Worm (Caenorhabditis elegans) whole organism, late embryonic: ENCODE measurements around the gene C09F12.3.
A peak's percentile ranks its signal among the peaks of the same experiment; 100 is the strongest.

Experiments used
- K02D7.2 ChIP-seq: sonication (generic microtip); optimal IDR thresholded peaks from 2 replicates; lab custom pipeline; 2017; ENCODE audit warnings: mild to moderate bottlenecking, missing genetic modification characterization, missing compliant biosample characterization
- K09A11.1 ChIP-seq: sonication (generic microtip); optimal IDR thresholded peaks from 2 replicates; lab custom pipeline; 2017; ENCODE audit warnings: antibody characterized with exemption, mild to moderate bottlenecking, missing genetic modification characterization, missing compliant biosample characterization; ENCODE audit not compliant: insufficient read depth
- Y22D7AL.16 ChIP-seq: sonication (generic microtip); optimal IDR thresholded peaks from 2 replicates; lab custom pipeline; 2016; ENCODE audit warnings: missing genetic modification characterization, missing compliant biosample characterization
- ahr-1 ChIP-seq: sonication (generic microtip); optimal IDR thresholded peaks from 2 replicates; lab custom pipeline; 2016; ENCODE audit warnings: missing genetic modification characterization, missing compliant biosample characterization
- ama-1 ChIP-seq: fragments of 150-350 bp; optimal IDR thresholded peaks from 2 replicates; lab custom pipeline; 2014
- ceh-14 ChIP-seq: sonication (generic microtip); optimal IDR thresholded peaks from 2 replicates; lab custom pipeline; 2016; ENCODE audit warnings: missing genotype, missing genetic modification characterization, missing compliant biosample characterization
- ceh-18 ChIP-seq: sonication (generic microtip); optimal IDR thresholded peaks from 2 replicates; lab custom pipeline; 2016; ENCODE audit warnings: missing genetic modification characterization, missing compliant biosample characterization
- ceh-31 ChIP-seq: sonication (generic microtip); optimal IDR thresholded peaks from 2 replicates; lab custom pipeline; 2016; ENCODE audit warnings: missing genetic modification characterization, missing compliant biosample characterization
- ceh-45 ChIP-seq: fragments of 200-800 bp; sonication (Bioruptor generic); IDR thresholded peaks from 2 replicates; pipeline ENCODE4 v1.3.6; 2022; ENCODE audit warnings: missing genetic modification reagents, missing genetic modification characterization, missing compliant biosample characterization
- ceh-48 ChIP-seq: sonication (generic microtip); optimal IDR thresholded peaks from 2 replicates; lab custom pipeline; 2016; ENCODE audit warnings: missing genetic modification characterization, inconsistent platforms, missing compliant biosample characterization
- ceh-6 ChIP-seq: fragments of 200-800 bp; sonication (Bioruptor generic); optimal IDR thresholded peaks from 2 replicates; lab custom pipeline; 2018; ENCODE audit warnings: mild to moderate bottlenecking, missing genetic modification characterization, missing compliant biosample characterization
- ceh-9 ChIP-seq: sonication (generic microtip); optimal IDR thresholded peaks from 2 replicates; lab custom pipeline; 2016; ENCODE audit warnings: mild to moderate bottlenecking, missing genetic modification characterization, inconsistent platforms, missing compliant biosample characterization
- dmd-4 ChIP-seq: sonication (generic microtip); optimal IDR thresholded peaks from 2 replicates; lab custom pipeline; 2016; ENCODE audit warnings: borderline replicate concordance, missing genetic modification characterization, missing compliant biosample characterization
- elt-2 ChIP-seq: sonication (generic microtip); optimal IDR thresholded peaks from 2 replicates; lab custom pipeline; 2016; ENCODE audit warnings: missing genetic modification reagents, missing genetic modification characterization, missing compliant biosample characterization
- fax-1 ChIP-seq: sonication (generic microtip); optimal IDR thresholded peaks from 2 replicates; lab custom pipeline; 2016; ENCODE audit warnings: missing genotype, missing genetic modification characterization, missing compliant biosample characterization
- hlh-15 ChIP-seq: sonication (generic microtip); optimal IDR thresholded peaks from 2 replicates; lab custom pipeline; 2016; ENCODE audit warnings: missing genetic modification characterization, missing compliant biosample characterization
- hlh-6 ChIP-seq: sonication (generic microtip); optimal IDR thresholded peaks from 2 replicates; lab custom pipeline; 2016; ENCODE audit warnings: missing genotype, missing genetic modification characterization, missing compliant biosample characterization
- lin-11 ChIP-seq: fragments of 200-800 bp; sonication (Bioruptor generic); optimal IDR thresholded peaks from 2 replicates; lab custom pipeline; 2018; ENCODE audit warnings: mild to moderate bottlenecking, missing genetic modification characterization, missing compliant biosample characterization
- madf-2 ChIP-seq: sonication (generic microtip); optimal IDR thresholded peaks from 2 replicates; lab custom pipeline; 2017; ENCODE audit warnings: missing genetic modification characterization, missing compliant biosample characterization
- nfya-1 ChIP-seq: sonication (generic microtip); optimal IDR thresholded peaks from 2 replicates; lab custom pipeline; 2017; ENCODE audit warnings: missing genetic modification characterization, mild to moderate bottlenecking, missing compliant biosample characterization, antibody characterized with exemption, moderate library complexity
- nhr-11 ChIP-seq: fragments of 150-350 bp; optimal IDR thresholded peaks from 2 replicates; lab custom pipeline; 2014; ENCODE audit warnings: missing biosample characterization, missing genetic modification characterization
- nhr-232 ChIP-seq: sonication (generic microtip); optimal IDR thresholded peaks from 2 replicates; lab custom pipeline; 2016; ENCODE audit warnings: missing genetic modification characterization, missing compliant biosample characterization
- npax-4 ChIP-seq: sonication (generic microtip); optimal IDR thresholded peaks from 2 replicates; lab custom pipeline; 2016; ENCODE audit warnings: missing genetic modification characterization, missing compliant biosample characterization
- pag-3 ChIP-seq: sonication (generic microtip); optimal IDR thresholded peaks from 2 replicates; lab custom pipeline; 2016; ENCODE audit warnings: missing compliant biosample characterization, missing genetic modification characterization, borderline replicate concordance
- pqm-1 ChIP-seq: sonication (generic microtip); optimal IDR thresholded peaks from 2 replicates; lab custom pipeline; 2016; ENCODE audit warnings: missing genetic modification characterization, missing compliant biosample characterization
- pros-1 ChIP-seq: fragments of 150-350 bp; optimal IDR thresholded peaks from 2 replicates; lab custom pipeline; 2014; ENCODE audit warnings: missing biosample characterization, missing genetic modification reagents, missing genetic modification characterization
- ref-2 ChIP-seq: sonication (generic microtip); optimal IDR thresholded peaks from 2 replicates; lab custom pipeline; 2016; ENCODE audit warnings: missing genetic modification characterization, missing compliant biosample characterization
- rnt-1 ChIP-seq: sonication (generic microtip); optimal IDR thresholded peaks from 2 replicates; lab custom pipeline; 2016; ENCODE audit warnings: missing genetic modification characterization, missing compliant biosample characterization
- sox-4 ChIP-seq: sonication (generic microtip); optimal IDR thresholded peaks from 2 replicates; lab custom pipeline; 2017; ENCODE audit warnings: mild to moderate bottlenecking, missing genetic modification characterization, inconsistent platforms, missing compliant biosample characterization
- tbx-7 ChIP-seq: sonication (generic microtip); optimal IDR thresholded peaks from 2 replicates; lab custom pipeline; 2016; ENCODE audit warnings: missing genotype, missing genetic modification characterization, missing compliant biosample characterization
- unc-3 ChIP-seq, 2 experiments: fragments of 200-800 bp in 1 of 2; sonication (Bioruptor generic) in 1 of 2; sonication (generic microtip) in 1 of 2; conservative IDR thresholded peaks in 1 of 2; optimal IDR thresholded peaks in 1 of 2; 2 replicates each; pipeline versions ENCODE4 v1.3.6 to Lab custom; 2016 to 2022; ENCODE audit warnings: missing compliant biosample characterization in 2 of 2, missing genetic modification characterization in 2 of 2, missing genetic modification reagents in 1 of 2
- unc-42 ChIP-seq: sonication (generic microtip); optimal IDR thresholded peaks from 2 replicates; lab custom pipeline; 2016; ENCODE audit warnings: missing genotype, missing genetic modification characterization, missing compliant biosample characterization
- unc-55 ChIP-seq: sonication (generic microtip); optimal IDR thresholded peaks from 2 replicates; lab custom pipeline; 2017; ENCODE audit warnings: missing biosample characterization, missing genetic modification reagents, missing genetic modification characterization

Gene C09F12.3

DNA sequence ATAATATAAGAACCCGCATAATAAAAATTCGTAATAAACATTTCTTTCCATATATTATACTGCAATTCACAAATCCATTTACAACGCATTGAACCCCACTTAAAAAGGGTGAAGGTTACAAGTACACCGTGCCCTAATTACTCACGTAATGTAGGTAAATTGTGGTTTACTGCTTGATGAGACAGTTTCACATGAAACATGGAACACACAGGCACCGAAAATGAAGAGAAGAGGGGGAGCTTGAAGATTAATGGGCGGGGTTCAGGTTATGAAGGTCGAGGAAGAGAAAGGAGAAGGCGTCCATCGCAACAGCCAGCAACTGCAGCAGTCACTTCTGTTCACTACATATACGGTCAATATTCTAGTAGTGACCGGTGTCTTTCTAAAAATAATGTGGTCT lies 17.1 kb upstream of the C09F12.3 start, which contains the start of gene lpr-6:
Gene lpr-6 (plus strand): TSS at position 251 of the 400 bp plus-strand sequence.
- TF ChIP-seq ceh-31 (tag; lab: Kevin White, UChicago) (peak; percentile 2), ama-1 (lab: Kevin White, UChicago) (peak; percentile 19), ceh-6 (GFP tag; lab: Kevin White, UChicago) (no peak)

DNA sequence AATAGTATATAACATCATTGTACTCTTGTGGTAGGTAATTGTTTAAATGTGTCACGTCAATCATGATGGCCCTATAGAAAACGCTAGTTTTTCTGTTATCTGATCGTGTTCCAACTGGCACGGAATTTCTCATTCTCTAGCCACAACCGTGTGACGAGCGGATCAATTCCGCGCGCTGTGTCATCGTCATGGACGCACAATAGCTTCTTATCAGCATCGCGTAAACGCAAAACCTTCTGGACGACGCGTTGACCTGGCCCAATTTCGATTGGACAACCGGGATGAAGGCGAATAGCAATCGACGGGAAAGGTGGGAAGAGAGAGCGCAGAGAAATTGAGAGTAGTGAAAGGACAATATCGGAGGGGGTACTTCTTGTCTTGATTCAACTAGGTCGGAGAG lies 14.4 kb upstream of the C09F12.3 start, which contains the start of gene lpr-3:
Gene lpr-3 (plus strand): TSS at position 374 of the 400 bp plus-strand sequence.
- TF ChIP-seq rnt-1 (tag; lab: Kevin White, UChicago) (peak; percentile 74), nfya-1 (peak; percentile 54), ceh-31 (tag; lab: Kevin White, UChicago) (peak; percentile 4), pros-1 (peak; percentile 0), ceh-45 (GFP tag; lab: Robert Waterston, UW) (no peak), ceh-9 (tag; lab: Kevin White, UChicago) (no peak), unc-55 (GFP tag; lab: Kevin White, UChicago) (peak; percentile 63)

DNA sequence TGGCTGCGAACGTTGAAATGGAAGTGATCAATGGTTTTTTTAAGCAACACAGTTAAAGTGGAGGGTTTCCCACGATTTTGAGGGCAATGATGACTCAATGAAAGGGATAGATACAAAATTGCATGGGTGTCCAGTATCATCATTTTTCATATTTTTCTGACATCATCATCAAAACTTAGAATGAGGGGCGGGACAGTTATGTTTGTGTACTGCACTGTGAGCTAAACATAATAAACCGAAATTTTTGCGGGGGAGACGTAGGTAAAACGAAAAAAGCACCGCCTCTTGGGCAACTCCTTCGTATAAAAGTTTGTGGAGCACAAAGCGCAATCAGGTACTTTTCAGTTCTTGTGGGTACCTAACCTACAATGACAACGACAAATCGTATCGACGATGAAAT lies 10.9 kb upstream of the C09F12.3 start, which contains the start of gene C09F12.2:
Gene C09F12.2 (plus strand): TSS at position 301 of the 400 bp plus-strand sequence.
- no peak for TF ChIP-seq sox-4 (tag; lab: Kevin White, UChicago)

DNA sequence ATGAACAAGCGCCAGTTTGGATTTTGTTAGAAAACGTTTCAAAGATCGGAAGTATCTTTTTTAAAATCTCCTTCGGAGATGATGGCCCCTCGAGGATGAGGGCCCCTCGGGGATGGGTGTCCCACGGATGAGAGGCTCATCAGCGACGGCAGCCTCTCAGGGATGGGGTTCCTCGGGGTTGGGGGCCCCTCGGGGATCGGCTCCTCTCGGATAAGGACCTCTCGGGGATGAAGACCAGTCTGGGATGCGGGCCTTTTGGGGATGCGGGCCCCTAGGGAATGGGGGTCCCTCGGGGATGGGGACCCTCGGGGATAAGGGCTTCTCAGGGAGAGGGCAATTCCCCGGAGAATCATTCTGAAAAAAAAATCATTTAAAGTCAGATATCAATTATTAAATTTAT lies 7.7 kb upstream of the C09F12.3 start:
- TF ChIP-seq unc-3 (GFP tag; conservative IDR thresholded peaks at IDR 0.05; lab: Robert Waterston, UW) (no peak), unc-3 (tag; optimal IDR thresholded peaks at IDR 0.05; lab: Kevin White, UChicago) (no peak), madf-2 (tag; lab: Kevin White, UChicago) (no peak), ceh-18 (tag; lab: Kevin White, UChicago) (no peak), ceh-6 (GFP tag; lab: Kevin White, UChicago) (no peak), ceh-48 (tag; lab: Kevin White, UChicago) (no peak), hlh-6 (no peak), tbx-7 (tag; lab: Kevin White, UChicago) (no peak), unc-42 (tag; lab: Kevin White, UChicago) (no peak), npax-4 (tag; lab: Kevin White, UChicago) (no peak), rnt-1 (tag; lab: Kevin White, UChicago) (no peak), pag-3 (tag; lab: Kevin White, UChicago) (no peak), Y22D7AL.16 (tag; lab: Kevin White, UChicago) (no peak), sox-4 (tag; lab: Kevin White, UChicago) (no peak), ceh-14 (tag; lab: Kevin White, UChicago) (no peak)

DNA sequence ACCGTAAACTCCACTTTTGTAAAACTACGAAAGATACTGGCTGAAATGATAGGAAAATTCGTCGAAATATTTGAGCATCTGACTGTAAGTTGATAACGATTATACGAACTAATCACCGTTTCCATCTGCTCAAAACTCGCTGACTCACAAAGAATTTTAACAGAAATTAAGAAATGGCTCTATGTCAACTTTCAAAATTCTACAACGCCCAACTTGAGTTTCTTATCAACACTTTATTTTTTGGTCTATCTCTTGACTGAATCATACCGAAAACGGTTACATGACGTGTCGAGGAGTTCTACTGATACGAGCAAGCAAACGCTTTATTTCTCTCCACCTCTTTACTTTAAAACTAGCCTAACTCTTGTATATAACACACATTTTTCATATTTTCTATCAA lies 4.5 kb upstream of the C09F12.3 start, which contains the start of gene clc-1:
Gene clc-1 (plus strand): TSS at position 264 of the 400 bp plus-strand sequence.
- TF ChIP-seq elt-2 (peak; percentile 59), nhr-11 (tag; lab: Kevin White, UChicago) (no peak), ahr-1 (tag; lab: Kevin White, UChicago) (no peak), ceh-18 (tag; lab: Kevin White, UChicago) (no peak)

DNA sequence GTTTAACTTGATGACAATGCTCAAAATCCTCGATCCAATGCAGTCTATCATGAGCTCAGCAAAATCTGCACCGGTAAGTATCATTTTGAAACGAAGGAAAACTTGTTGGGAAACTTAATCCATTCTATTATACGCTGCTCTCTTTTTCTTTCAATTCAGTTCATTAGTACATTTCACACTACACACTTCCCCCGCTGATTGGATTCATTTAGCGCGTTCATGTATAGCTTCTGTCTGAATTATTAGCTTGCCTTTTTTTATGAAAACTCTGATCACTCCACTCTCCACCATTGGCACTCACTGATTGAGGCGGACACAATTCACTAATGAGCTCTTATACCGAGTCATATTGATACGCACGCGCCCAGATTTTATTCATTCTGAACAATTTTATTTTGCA lies 4.5 kb downstream of the C09F12.3 start:
- no peak for TF ChIP-seq unc-42 (tag; lab: Kevin White, UChicago)
- no peak for TF ChIP-seq pqm-1 (tag; lab: Kevin White, UChicago)
- TF ChIP-seq lin-11 (tag; lab: Kevin White, UChicago), result no peak
- no peak for TF ChIP-seq nhr-232 (tag; lab: Kevin White, UChicago)
- no peak for TF ChIP-seq K09A11.1 (tag; lab: Kevin White, UChicago)
- TF ChIP-seq dmd-4 (tag; lab: Kevin White, UChicago), result no peak
- TF ChIP-seq ref-2 (tag; lab: Kevin White, UChicago), result no peak
- TF ChIP-seq hlh-15, result no peak
- no peak for TF ChIP-seq K02D7.2 (tag; lab: Kevin White, UChicago)
- TF ChIP-seq fax-1 (tag; lab: Kevin White, UChicago), result no peak
- TF ChIP-seq ceh-6 (GFP tag; lab: Kevin White, UChicago), result no peak
- TF ChIP-seq sox-4 (tag; lab: Kevin White, UChicago), result no peak
